Worm (Caenorhabditis elegans) whole organism, L1 larva: ENCODE data around the gene mltn-6.

ENCODE experiments used
- C04F5.9 ChIP-seq: sonication (generic microtip); optimal IDR thresholded peaks from 2 replicates; lab custom pipeline; 2016; ENCODE audit warnings: missing genetic modification characterization, missing compliant biosample characterization
- C34B4.2 ChIP-seq: sonication (generic microtip); optimal IDR thresholded peaks from 2 replicates; lab custom pipeline; 2017; ENCODE audit warnings: mild to moderate bottlenecking, missing genetic modification characterization, missing compliant biosample characterization
- F16B12.6 ChIP-seq: fragments of 150-350 bp; optimal IDR thresholded peaks from 2 replicates; lab custom pipeline; 2014; ENCODE audit warnings: missing biosample characterization, missing genetic modification characterization
- aha-1 ChIP-seq: fragments of 150-350 bp; optimal IDR thresholded peaks from 2 replicates; lab custom pipeline; 2014; ENCODE audit warnings: missing biosample characterization, missing genetic modification characterization
- alr-1 ChIP-seq: fragments of 200-800 bp; sonication (Bioruptor generic); optimal IDR thresholded peaks from 2 replicates; lab custom pipeline; 2018; ENCODE audit warnings: borderline replicate concordance, mild to moderate bottlenecking, missing genetic modification characterization, missing compliant biosample characterization
- blmp-1 ChIP-seq: fragments of 150-350 bp; optimal IDR thresholded peaks from 2 replicates; lab custom pipeline; 2014; ENCODE audit warnings: missing biosample characterization, missing genetic modification characterization
- ceh-8 ChIP-seq: fragments of 200-800 bp; sonication (Bioruptor generic); optimal IDR thresholded peaks from 2 replicates; lab custom pipeline; 2018; ENCODE audit warnings: mild to moderate bottlenecking, missing genetic modification characterization, moderate library complexity, missing compliant biosample characterization
- ceh-88 ChIP-seq: fragments of 200-800 bp; sonication (Bioruptor generic); IDR thresholded peaks from 2 replicates; pipeline ENCODE4 v1.3.6; 2022; ENCODE audit warnings: missing genetic modification characterization, missing compliant biosample characterization
- ces-1 ChIP-seq: fragments of 150-350 bp; optimal IDR thresholded peaks from 2 replicates; lab custom pipeline; 2014; ENCODE audit warnings: missing biosample characterization, missing genetic modification reagents, missing genetic modification characterization
- dsc-1 ChIP-seq: sonication (generic microtip); optimal IDR thresholded peaks from 2 replicates; lab custom pipeline; 2016; ENCODE audit warnings: mild to moderate bottlenecking, missing genetic modification characterization, missing compliant biosample characterization
- efl-1 ChIP-seq, 4 experiments: fragments of 150-350 bp; optimal IDR thresholded peaks in 3 of 4; peaks in 1 of 4; 1 replicate in 1 of 4; 2 replicates in 3 of 4; lab custom pipeline; 2014; ENCODE audit warnings: missing biosample characterization in 2 of 4, missing genetic modification characterization in 2 of 4, missing genetic modification reagents in 2 of 4
- elt-2 ChIP-seq: sonication (generic microtip); optimal IDR thresholded peaks from 2 replicates; lab custom pipeline; 2016; ENCODE audit warnings: missing genetic modification characterization, mild to moderate bottlenecking, inconsistent platforms, missing compliant biosample characterization, missing genetic modification reagents
- ets-5 ChIP-seq: fragments of 200-800 bp; sonication (Bioruptor generic); IDR thresholded peaks from 2 replicates; pipeline ENCODE4 v1.3.6; 2022; ENCODE audit warnings: missing genetic modification characterization, missing compliant biosample characterization
- fkh-10 ChIP-seq: sonication (generic microtip); optimal IDR thresholded peaks from 2 replicates; lab custom pipeline; 2017; ENCODE audit warnings: missing biosample characterization, missing genetic modification reagents, missing genetic modification characterization
- fos-1 ChIP-seq: fragments of 150-350 bp; optimal IDR thresholded peaks from 2 replicates; lab custom pipeline; 2014; ENCODE audit warnings: missing biosample characterization, missing genetic modification characterization
- grh-1 ChIP-seq: fragments of 200-800 bp; sonication (Bioruptor generic); IDR thresholded peaks from 2 replicates; pipeline ENCODE4 v1.3.6; 2022; ENCODE audit warnings: missing genetic modification reagents, missing genetic modification characterization, missing compliant biosample characterization
- hpl-2 ChIP-seq: fragments of 150-350 bp; optimal IDR thresholded peaks from 2 replicates; lab custom pipeline; 2014; ENCODE audit warnings: missing biosample characterization, missing genetic modification reagents, missing genetic modification characterization
- irx-1 ChIP-seq: sonication (generic microtip); optimal IDR thresholded peaks from 2 replicates; lab custom pipeline; 2016; ENCODE audit warnings: missing genetic modification characterization, missing compliant biosample characterization
- isw-1 ChIP-seq: fragments of 200-800 bp; sonication (Bioruptor generic); IDR thresholded peaks from 2 replicates; pipeline ENCODE4 v1.3.6; 2022; ENCODE audit warnings: missing genetic modification characterization, missing compliant biosample characterization
- lin-13 ChIP-seq: fragments of 150-350 bp; optimal IDR thresholded peaks from 2 replicates; lab custom pipeline; 2014; ENCODE audit warnings: missing biosample characterization, missing genetic modification reagents, missing genetic modification characterization
- lin-14 ChIP-seq: fragments of 200-800 bp; sonication (Bioruptor generic); optimal IDR thresholded peaks from 2 replicates; lab custom pipeline; 2018; ENCODE audit warnings: mild to moderate bottlenecking, missing genetic modification characterization, moderate library complexity, missing compliant biosample characterization
- lin-35 ChIP-seq, 2 experiments: fragments of 150-350 bp; optimal IDR thresholded peaks; 2 replicates each; lab custom pipeline; 2014; ENCODE audit warnings: missing biosample characterization in 2 of 2, missing genetic modification characterization in 2 of 2, missing genetic modification reagents in 2 of 2
- lsy-2 ChIP-seq, 2 experiments: fragments of 150-350 bp; optimal IDR thresholded peaks; 2 replicates each; lab custom pipeline; 2014; ENCODE audit warnings: missing biosample characterization in 2 of 2, missing genetic modification characterization in 2 of 2
- mep-1 ChIP-seq: fragments of 150-350 bp; optimal IDR thresholded peaks from 2 replicates; lab custom pipeline; 2014; ENCODE audit warnings: missing biosample characterization, missing genetic modification characterization
- nhr-11 ChIP-seq: fragments of 150-350 bp; optimal IDR thresholded peaks from 2 replicates; lab custom pipeline; 2014; ENCODE audit warnings: missing biosample characterization, missing genetic modification characterization
- nhr-20 ChIP-seq: sonication (generic microtip); optimal IDR thresholded peaks from 2 replicates; lab custom pipeline; 2016; ENCODE audit warnings: mild to moderate bottlenecking, missing genetic modification characterization, missing compliant biosample characterization
- nhr-237 ChIP-seq: fragments of 150-350 bp; optimal IDR thresholded peaks from 2 replicates; lab custom pipeline; 2014; ENCODE audit warnings: missing biosample characterization, missing genetic modification characterization
- nhr-47 ChIP-seq: sonication (generic microtip); optimal IDR thresholded peaks from 2 replicates; lab custom pipeline; 2016; ENCODE audit warnings: mild to moderate bottlenecking, missing genetic modification characterization, moderate library complexity, missing compliant biosample characterization
- nhr-85 ChIP-seq: sonication (generic microtip); peaks from one replicate; lab custom pipeline; 2016; ENCODE audit warnings: missing genetic modification characterization, inconsistent platforms, missing compliant biosample characterization
- pag-3 ChIP-seq: sonication (generic microtip); optimal IDR thresholded peaks from 2 replicates; lab custom pipeline; 2017; ENCODE audit warnings: missing genetic modification characterization, mild to moderate bottlenecking, missing compliant biosample characterization, antibody characterized with exemption, borderline replicate concordance; ENCODE audit not compliant: insufficient read depth
- pax-3 ChIP-seq: fragments of 200-800 bp; sonication (Bioruptor generic); optimal IDR thresholded peaks from 2 replicates; lab custom pipeline; 2018; ENCODE audit warnings: mild to moderate bottlenecking, missing genetic modification characterization, moderate library complexity, missing compliant biosample characterization
- pqm-1 ChIP-seq: sonication (generic microtip); optimal IDR thresholded peaks from 3 replicates; lab custom pipeline; 2017; ENCODE audit warnings: missing biosample characterization, missing genetic modification characterization
- rnt-1 ChIP-seq: sonication (generic microtip); optimal IDR thresholded peaks from 2 replicates; lab custom pipeline; 2016; ENCODE audit warnings: mild to moderate bottlenecking, missing genetic modification characterization, moderate library complexity, missing compliant biosample characterization
- snpc-4 ChIP-seq: fragments of 150-350 bp; optimal IDR thresholded peaks from 2 replicates; lab custom pipeline; 2014; ENCODE audit warnings: missing biosample characterization, missing genetic modification characterization
- snu-23 ChIP-seq: sonication (generic microtip); optimal IDR thresholded peaks from 2 replicates; lab custom pipeline; 2016; ENCODE audit warnings: missing genetic modification characterization, missing compliant biosample characterization
- sptf-1 ChIP-seq: fragments of 150-350 bp; optimal IDR thresholded peaks from 2 replicates; lab custom pipeline; 2014; ENCODE audit warnings: missing biosample characterization, missing genetic modification characterization
- sup-37 ChIP-seq: fragments of 200-800 bp; sonication (Bioruptor generic); optimal IDR thresholded peaks from 2 replicates; lab custom pipeline; 2018; ENCODE audit warnings: mild to moderate bottlenecking, missing genetic modification characterization, missing compliant biosample characterization
- swsn-7 ChIP-seq: sonication (generic microtip); optimal IDR thresholded peaks from 2 replicates; lab custom pipeline; 2016; ENCODE audit warnings: missing genetic modification characterization, missing compliant biosample characterization
- tbx-2 ChIP-seq: sonication (generic microtip); optimal IDR thresholded peaks from 2 replicates; lab custom pipeline; 2016; ENCODE audit warnings: missing genetic modification characterization, missing compliant biosample characterization
- tlp-1 ChIP-seq: fragments of 150-350 bp; optimal IDR thresholded peaks from 2 replicates; lab custom pipeline; 2014; ENCODE audit warnings: missing biosample characterization, missing genetic modification characterization
- unc-62 ChIP-seq: fragments of 150-350 bp; optimal IDR thresholded peaks from 2 replicates; lab custom pipeline; 2014; ENCODE audit warnings: missing biosample characterization, missing genetic modification reagents, missing genetic modification characterization
- unc-86 ChIP-seq: sonication (generic microtip); optimal IDR thresholded peaks from 2 replicates; lab custom pipeline; 2016; ENCODE audit warnings: missing genetic modification characterization, missing compliant biosample characterization
- unc-98 ChIP-seq: fragments of 200-800 bp; sonication (Bioruptor generic); IDR thresholded peaks from 2 replicates; pipeline ENCODE4 v1.3.6; 2022; ENCODE audit warnings: missing genetic modification characterization, missing compliant biosample characterization
- xbp-1 ChIP-seq: sonication (generic microtip); optimal IDR thresholded peaks from 2 replicates; lab custom pipeline; 2016; ENCODE audit warnings: missing genetic modification characterization, missing compliant biosample characterization
- zag-1 ChIP-seq: fragments of 150-350 bp; optimal IDR thresholded peaks from 2 replicates; lab custom pipeline; 2014; ENCODE audit warnings: missing biosample characterization, missing genetic modification characterization

Gene mltn-6

DNA sequence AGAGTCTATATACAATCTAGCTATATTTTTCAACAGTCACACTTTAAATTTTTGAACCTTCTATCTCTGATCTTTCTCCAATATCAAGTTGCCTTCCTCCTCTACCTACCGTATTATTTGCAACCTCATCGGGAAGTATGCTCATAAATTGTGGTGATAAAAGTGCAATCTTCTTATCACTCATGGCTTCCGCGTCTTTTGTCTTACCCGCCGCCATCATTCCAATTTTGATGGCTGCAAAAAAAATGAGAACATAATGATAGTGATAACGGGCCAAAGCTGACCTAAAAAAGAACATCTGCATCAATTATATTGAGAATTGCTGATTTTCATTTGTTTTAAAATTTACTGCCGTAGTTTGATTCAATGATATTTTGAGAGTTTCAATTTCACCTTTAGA, 12.0 kb downstream of the mltn-6 start:
- no peak for TF ChIP-seq tbx-2 (tag; lab: Kevin White, UChicago)
- TF ChIP-seq unc-62 (GFP tag; lab: Kevin White, UChicago) = no peak
- no peak for TF ChIP-seq efl-1 (optimal IDR thresholded peaks at IDR 0.05; lab: Kevin White, UChicago)
- peak in 1 of 2 experiments; percentile 35 for TF ChIP-seq efl-1 (GFP tag; optimal IDR thresholded peaks at IDR 0.05 in 1 of 2; lab: Kevin White, UChicago)

DNA sequence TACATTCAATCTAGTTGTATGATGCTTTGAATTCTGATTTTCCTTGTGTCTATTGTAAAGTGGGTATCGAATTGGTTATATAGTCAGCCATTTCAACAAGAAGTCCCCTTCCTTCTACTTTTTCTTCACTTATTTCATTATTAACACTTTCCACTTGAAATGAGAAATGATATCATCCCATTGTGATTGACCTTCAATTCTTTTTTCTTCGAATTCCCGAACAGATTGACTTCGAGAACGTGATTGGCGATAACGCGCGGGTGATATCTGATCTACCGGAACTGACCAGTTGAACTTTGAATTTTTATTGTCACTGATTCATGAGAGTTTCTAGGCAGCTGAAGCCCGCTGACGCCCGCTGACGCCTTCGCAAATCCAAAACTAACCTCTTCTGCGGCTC, 13.5 kb downstream of the mltn-6 start:
- TF ChIP-seq nhr-85 (tag; lab: Kevin White, UChicago) (peak; percentile 44), nhr-20 (peak; percentile 15), sup-37 (GFP tag; lab: Kevin White, UChicago) (no peak), blmp-1 (tag; lab: Kevin White, UChicago) (peak; percentile 34)

DNA sequence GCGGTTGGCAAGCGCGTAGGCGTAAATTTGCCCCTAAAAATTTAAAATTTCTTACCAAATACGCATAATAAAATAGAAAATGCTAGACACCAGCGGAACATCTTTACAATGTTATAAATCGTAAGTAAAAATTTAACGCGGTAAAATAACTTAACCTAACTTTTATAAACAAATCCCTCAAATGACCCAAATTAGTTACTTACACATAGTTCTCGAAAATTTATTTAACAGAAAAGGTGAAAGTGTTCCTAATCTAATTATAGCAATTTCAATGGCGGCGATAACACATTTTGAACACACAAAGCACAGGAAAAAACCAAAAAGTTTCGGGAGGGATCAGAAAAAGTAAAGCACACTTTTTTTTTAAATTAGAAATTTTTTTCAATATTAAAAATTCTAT, 15.4 kb downstream of the mltn-6 start, which contains the start of gene mltn-8:
TSS of gene mltn-8 (minus strand) at position 101 of the 400 bp plus-strand sequence.
- no peak for TF ChIP-seq tlp-1 (tag; lab: Kevin White, UChicago)
- no peak for TF ChIP-seq pax-3 (tag; lab: Kevin White, UChicago)
- no peak for TF ChIP-seq nhr-237 (tag; lab: Kevin White, UChicago)

DNA sequence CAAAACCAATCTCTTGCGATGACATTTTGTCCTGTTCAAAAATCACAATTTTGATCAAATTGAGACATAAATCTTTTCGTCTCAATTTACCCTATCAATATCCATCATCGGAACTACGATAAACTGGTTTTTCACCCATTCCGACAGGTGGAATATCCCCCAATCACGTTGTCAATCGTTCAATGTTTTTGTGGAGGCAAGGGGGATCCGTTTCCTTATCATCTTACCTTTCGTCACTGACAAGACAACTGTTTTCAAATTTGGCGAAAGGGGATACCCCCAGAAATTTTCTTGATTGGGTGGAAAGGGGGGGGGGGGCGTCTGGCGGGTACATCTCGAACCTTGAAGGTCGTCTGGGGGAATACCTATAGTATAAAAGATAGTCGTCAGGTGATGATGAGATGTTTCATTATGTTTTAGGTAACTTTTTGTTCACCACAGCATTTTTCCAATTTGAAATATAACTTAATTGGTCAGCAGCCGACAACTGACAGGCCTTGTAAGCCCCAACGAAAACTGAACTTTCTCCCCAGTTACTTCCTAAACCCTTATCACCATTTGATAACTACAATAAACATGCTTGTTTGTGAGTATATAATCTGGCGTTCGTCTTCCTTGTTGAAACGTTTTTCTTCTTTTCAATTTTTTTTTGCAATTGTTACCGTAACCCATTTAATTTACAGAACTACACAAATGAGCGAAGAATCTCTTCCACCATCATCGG, 16.6 kb downstream of the mltn-6 start, which contains the start of gene ZK6.8:
TSS of gene ZK6.8 (plus strand) at position 682 of the 724 bp plus-strand sequence.
- TF ChIP-seq ceh-8 = no peak
- peak; percentile 88 for TF ChIP-seq blmp-1 (tag; lab: Kevin White, UChicago)
- TF ChIP-seq fos-1 (tag; lab: Kevin White, UChicago) = no peak
- TF ChIP-seq ceh-88 (GFP tag; lab: Robert Waterston, UW) = no peak
- TF ChIP-seq xbp-1 (tag; lab: Kevin White, UChicago) = no peak
- peak; percentile 93 for TF ChIP-seq grh-1 (GFP tag; lab: Robert Waterston, UW)
- TF ChIP-seq C34B4.2 = no peak
- TF ChIP-seq unc-98 (GFP tag; lab: Robert Waterston, UW) = no peak
- TF ChIP-seq elt-2 (tag; lab: Kevin White, UChicago) = no peak
- no peak for TF ChIP-seq unc-86 (tag; lab: Kevin White, UChicago)
- no peak for TF ChIP-seq sptf-1 (tag; lab: Kevin White, UChicago)
- no peak for TF ChIP-seq nhr-237 (tag; lab: Kevin White, UChicago)
- TF ChIP-seq alr-1 (tag; lab: Kevin White, UChicago) = no peak
- no peak for TF ChIP-seq snpc-4 (tag; lab: Kevin White, UChicago)
- TF ChIP-seq C04F5.9 = no peak
- TF ChIP-seq mep-1 (tag; lab: Kevin White, UChicago) = no peak
- no peak for TF ChIP-seq F16B12.6 (tag; lab: Kevin White, UChicago)
- TF ChIP-seq pqm-1 = no peak
- TF ChIP-seq sup-37 (GFP tag; lab: Kevin White, UChicago) = no peak
- TF ChIP-seq lin-35 (GFP tag; optimal IDR thresholded peaks at IDR 0.05; lab: Kevin White, UChicago) = peak in 1 of 2 experiments; percentile 67
- peak; percentile 73 for TF ChIP-seq tbx-2 (tag; lab: Kevin White, UChicago)
- TF ChIP-seq tlp-1 (tag; lab: Kevin White, UChicago) = no peak
- no peak for TF ChIP-seq nhr-11 (tag; lab: Kevin White, UChicago)
- peak; percentile 51 for TF ChIP-seq nhr-47 (tag; lab: Kevin White, UChicago)
- no peak for TF ChIP-seq zag-1
- TF ChIP-seq pag-3 (tag; lab: Kevin White, UChicago) = no peak
- no peak for TF ChIP-seq fkh-10 (GFP tag; lab: Kevin White, UChicago)
- TF ChIP-seq lsy-2 (tag; optimal IDR thresholded peaks at IDR 0.05; lab: Kevin White, UChicago) = peak in 1 of 2 experiments; percentile 65
- TF ChIP-seq snu-23 (GFP tag; lab: Kevin White, UChicago) = peak; percentile 49
- no peak for TF ChIP-seq hpl-2 (GFP tag; lab: Kevin White, UChicago)
- TF ChIP-seq ces-1 (GFP tag; lab: Kevin White, UChicago) = no peak
- TF ChIP-seq swsn-7 = no peak
- no peak for TF ChIP-seq ets-5 (GFP tag; lab: Robert Waterston, UW)
- TF ChIP-seq lin-13 = no peak
- no peak for TF ChIP-seq irx-1 (tag; lab: Kevin White, UChicago)
- peak; percentile 97 for TF ChIP-seq lin-14 (GFP tag; lab: Kevin White, UChicago)
- no peak for TF ChIP-seq isw-1 (GFP tag; lab: Robert Waterston, UW)
- peak; percentile 99 for TF ChIP-seq nhr-85 (tag; lab: Kevin White, UChicago)
- TF ChIP-seq dsc-1 (tag; lab: Kevin White, UChicago) = no peak
- no peak for TF ChIP-seq aha-1 (tag; lab: Kevin White, UChicago)
- TF ChIP-seq rnt-1 (tag; lab: Kevin White, UChicago) = no peak
